Fruit fly (Drosophila melanogaster): Measurements from ENCODE around the gene SerRS-m.

The SerRS-m gene

dm6 chr3R:15319912-15320746 is 20.3 kb upstream of the SerRS-m start, which contains the start of the genes CG6276 and CG44040:
TSS of gene CG6276 (minus strand) at chr3R:15320069.
TSS of gene CG44040 (plus strand) at chr3R:15320378.
- TF ChIP-seq h (optimal IDR thresholded peaks at IDR 0.05) (no peak), Myc (optimal IDR thresholded peaks at IDR 0.05) (no peak), ttk (optimal IDR thresholded peaks at IDR 0.05) (no peak), Sin3A (optimal IDR thresholded peaks at IDR 0.05) (no peak), insv (optimal IDR thresholded peaks at IDR 0.05) (no peak), psq (optimal IDR thresholded peaks at IDR 0.05) (no peak)

DNA sequence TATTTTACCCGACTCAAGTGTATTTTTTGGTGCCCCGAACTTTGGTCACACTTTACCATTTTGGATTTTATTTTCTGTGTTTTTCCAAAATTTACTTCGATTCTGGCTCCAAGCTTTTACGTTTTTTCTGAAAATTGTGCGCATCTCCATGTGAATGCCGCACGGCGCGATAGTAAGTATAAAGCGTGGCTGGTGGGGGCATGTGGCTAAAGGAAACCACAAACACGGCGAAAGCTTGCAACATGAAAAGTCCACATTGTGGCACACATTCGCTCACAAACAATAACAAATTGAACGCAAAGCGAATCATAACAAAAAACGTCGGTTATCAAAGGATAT is 19.8 kb upstream of the SerRS-m start, which contains the start of gene ear:
Gene ear, plus strand, starts transcription at position 10 of the 339 bp plus-strand sequence.
- TF ChIP-seq h (optimal IDR thresholded peaks at IDR 0.05) = no peak
- no peak for TF ChIP-seq Myc (optimal IDR thresholded peaks at IDR 0.05)
- TF ChIP-seq Sin3A (optimal IDR thresholded peaks at IDR 0.05) = no peak
- no peak for TF ChIP-seq ttk (optimal IDR thresholded peaks at IDR 0.05)
- TF ChIP-seq insv (optimal IDR thresholded peaks at IDR 0.05) = no peak
- TF ChIP-seq psq (optimal IDR thresholded peaks at IDR 0.05) = no peak

dm6 chr3R:15328083-15328779 is 12.2 kb upstream of the SerRS-m start, which contains the start of the genes CG6236 and ea:
TSS of gene CG6236 (minus strand) at chr3R:15328269.
TSS of gene ea (plus strand) at chr3R:15328729.
- no peak for TF ChIP-seq ttk (optimal IDR thresholded peaks at IDR 0.05)

- TF ChIP-seq Sin3A (optimal IDR thresholded peaks at IDR 0.05) (no peak), psq (optimal IDR thresholded peaks at IDR 0.05) (no peak), h (optimal IDR thresholded peaks at IDR 0.05) (no peak)
These were observed 10.0 kb upstream of the SerRS-m start, which contains the start of gene mRpL9 for dm6 chr3R:15330472-15330871. TSS of gene mRpL9 (plus strand) at chr3R:15330738.

DNA sequence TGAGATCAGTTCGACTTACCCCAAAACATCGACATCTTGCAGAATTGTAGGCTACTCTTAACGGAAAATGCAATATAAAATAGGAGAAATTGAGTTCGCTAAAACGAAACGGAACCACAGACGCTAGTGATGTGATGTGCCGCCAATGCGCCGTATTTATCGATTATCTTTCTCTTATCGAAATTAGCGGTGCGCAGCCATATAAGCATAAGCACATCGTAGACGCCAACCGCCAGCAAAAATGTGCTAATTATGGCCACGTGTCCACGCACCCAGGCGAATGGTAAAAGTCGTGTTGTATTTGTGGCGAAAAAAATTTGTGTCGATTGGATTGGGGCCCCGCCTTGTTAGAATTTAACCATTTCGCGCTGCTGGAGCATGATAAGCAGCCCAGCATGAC is 7.5 kb upstream of the SerRS-m start, which contains the start of the genes Fkbp39 and Cyfip:
Gene Fkbp39, minus strand, starts transcription at position 140 of the 400 bp plus-strand sequence.
Gene Cyfip, plus strand, starts transcription at position 273 of the 400 bp plus-strand sequence.
- TF ChIP-seq h (optimal IDR thresholded peaks at IDR 0.05) (no peak), ttk (optimal IDR thresholded peaks at IDR 0.05) (no peak), insv (optimal IDR thresholded peaks at IDR 0.05) (no peak), Myc (optimal IDR thresholded peaks at IDR 0.05) (no peak), Sin3A (optimal IDR thresholded peaks at IDR 0.05) (no peak), psq (optimal IDR thresholded peaks at IDR 0.05) (no peak)

DNA sequence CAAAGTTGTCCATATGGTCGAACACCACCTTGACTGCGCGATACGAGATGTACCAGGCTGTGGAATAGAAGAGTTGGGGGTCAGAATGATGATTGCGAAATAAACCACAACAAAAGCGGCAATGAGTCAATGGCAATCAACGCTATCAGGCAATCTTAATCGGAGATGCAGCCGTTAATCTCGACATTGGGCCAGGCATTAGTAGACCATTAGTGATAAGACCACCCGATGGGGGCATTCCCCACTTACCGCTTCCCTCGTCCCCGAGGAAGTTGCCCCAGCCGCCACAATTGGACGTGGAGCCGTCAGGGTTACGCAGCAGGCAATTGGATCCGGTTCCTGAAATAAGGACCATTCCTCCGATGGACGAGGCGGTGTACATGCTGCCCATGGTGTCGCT is 1.4 kb upstream of the SerRS-m start:
- TF ChIP-seq h (optimal IDR thresholded peaks at IDR 0.05) (no peak), Myc (optimal IDR thresholded peaks at IDR 0.05) (no peak), ttk (optimal IDR thresholded peaks at IDR 0.05) (no peak), insv (optimal IDR thresholded peaks at IDR 0.05) (no peak), Sin3A (optimal IDR thresholded peaks at IDR 0.05) (no peak)

DNA sequence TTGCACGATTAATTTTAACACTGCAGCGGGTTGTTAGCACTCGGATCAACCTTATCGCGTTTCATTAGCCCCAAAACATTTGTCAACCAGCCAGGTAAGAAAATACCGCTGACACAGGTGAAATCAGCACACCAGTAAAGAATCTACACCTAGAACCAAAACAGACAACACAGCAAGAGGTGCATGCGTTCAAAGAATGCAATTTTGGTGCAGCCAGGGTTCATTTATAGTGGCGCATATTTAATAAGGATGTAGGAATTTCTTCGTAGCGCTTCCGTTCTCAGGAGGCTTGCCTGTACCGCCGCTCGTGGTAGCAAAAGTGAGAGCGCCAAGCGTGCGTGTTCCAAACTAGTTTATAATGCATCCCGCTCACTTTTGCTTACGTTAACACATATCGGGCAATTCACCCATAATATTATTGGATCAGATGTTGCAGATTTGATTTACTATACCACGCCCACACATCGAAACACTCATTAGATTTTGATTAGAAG is 2.0 kb downstream of the SerRS-m start:
- TF ChIP-seq psq (optimal IDR thresholded peaks at IDR 0.05) (no peak), Sin3A (optimal IDR thresholded peaks at IDR 0.05) (no peak), Myc (optimal IDR thresholded peaks at IDR 0.05) (no peak), ttk (optimal IDR thresholded peaks at IDR 0.05) (no peak), insv (optimal IDR thresholded peaks at IDR 0.05) (no peak), h (optimal IDR thresholded peaks at IDR 0.05) (no peak)

dm6 chr3R:15342926-15343685 is 2.6 kb downstream of the SerRS-m start, which contains the start of gene Nagk:
TSS of gene Nagk (minus strand) at chr3R:15343256.
- TF ChIP-seq ttk (optimal IDR thresholded peaks at IDR 0.05) = no peak
- TF ChIP-seq psq (optimal IDR thresholded peaks at IDR 0.05) = no peak
- no peak for TF ChIP-seq Myc (optimal IDR thresholded peaks at IDR 0.05)
- no peak for TF ChIP-seq insv (optimal IDR thresholded peaks at IDR 0.05)
- TF ChIP-seq h (optimal IDR thresholded peaks at IDR 0.05) = no peak
- TF ChIP-seq Sin3A (optimal IDR thresholded peaks at IDR 0.05) = no peak

- TF ChIP-seq Myc (optimal IDR thresholded peaks at IDR 0.05) (no peak), Sin3A (optimal IDR thresholded peaks at IDR 0.05) (no peak), h (optimal IDR thresholded peaks at IDR 0.05) (no peak), psq (optimal IDR thresholded peaks at IDR 0.05) (no peak), ttk (optimal IDR thresholded peaks at IDR 0.05) (no peak), insv (optimal IDR thresholded peaks at IDR 0.05) (no peak)
These were observed 4.9 kb downstream of the SerRS-m start for dm6 chr3R:15345198-15346017.

DNA sequence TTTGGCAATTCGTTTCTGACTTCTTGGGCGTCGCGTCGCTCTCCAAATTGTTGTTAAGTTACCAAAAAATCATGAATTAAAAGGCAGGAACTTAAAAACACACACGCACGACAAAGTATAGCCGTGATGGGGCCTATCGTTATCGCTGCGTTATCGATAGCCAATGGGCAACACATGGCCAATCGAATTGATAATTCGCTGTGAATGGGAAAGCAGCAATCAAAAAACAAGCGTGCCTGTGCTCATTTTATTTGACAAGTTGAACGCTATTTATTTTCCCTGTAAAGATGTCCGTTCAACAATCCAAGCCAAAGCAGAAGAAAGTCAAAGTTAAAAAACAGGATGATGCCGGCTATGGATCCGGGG is 5.5 kb downstream of the SerRS-m start, which contains the start of the genes Surf4 and CG31301:
Gene Surf4, minus strand, starts transcription at position 159 of the 366 bp plus-strand sequence.
Gene CG31301, plus strand, starts transcription at position 188 of the 366 bp plus-strand sequence.
- no peak for TF ChIP-seq Sin3A (optimal IDR thresholded peaks at IDR 0.05)
- TF ChIP-seq psq (optimal IDR thresholded peaks at IDR 0.05) = no peak
- TF ChIP-seq h (optimal IDR thresholded peaks at IDR 0.05) = no peak
- no peak for TF ChIP-seq ttk (optimal IDR thresholded peaks at IDR 0.05)
- no peak for TF ChIP-seq Myc (optimal IDR thresholded peaks at IDR 0.05)
- TF ChIP-seq insv (optimal IDR thresholded peaks at IDR 0.05) = no peak

DNA sequence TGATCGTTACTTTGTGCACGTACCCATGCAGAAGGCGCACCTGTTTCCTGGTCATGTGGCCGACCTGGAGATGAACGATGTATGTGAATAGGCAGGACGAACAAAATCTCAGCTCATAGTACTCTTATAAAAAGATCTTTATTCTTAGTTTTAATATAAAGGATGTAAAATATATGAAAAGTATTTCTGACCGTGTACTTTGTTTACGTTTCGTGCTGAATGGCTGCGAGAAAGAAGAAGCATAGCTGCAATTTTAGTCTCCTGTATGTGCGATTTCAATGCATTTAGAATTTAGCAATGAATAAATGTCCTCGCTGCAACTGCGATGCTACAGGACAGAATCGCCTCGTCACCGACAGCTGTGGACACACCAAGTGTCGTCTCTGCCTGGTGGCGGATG is 7.4 kb downstream of the SerRS-m start, which contains the start of the genes CG42726 and CG42727:
Gene CG42726, plus strand, starts transcription at position 227 of the 400 bp plus-strand sequence.
Gene CG42727, plus strand, starts transcription at position 227 of the 400 bp plus-strand sequence.
- TF ChIP-seq h (optimal IDR thresholded peaks at IDR 0.05) (no peak), Sin3A (optimal IDR thresholded peaks at IDR 0.05) (no peak), ttk (optimal IDR thresholded peaks at IDR 0.05) (no peak), psq (optimal IDR thresholded peaks at IDR 0.05) (no peak), Myc (optimal IDR thresholded peaks at IDR 0.05) (no peak), insv (optimal IDR thresholded peaks at IDR 0.05) (no peak)

All from Kc167 (cell line).